Worm (Caenorhabditis elegans) whole organism, L2 larva: ENCODE measurements around the gene pcp-1.
A peak's percentile ranks its signal among the peaks of the same experiment; 100 is the strongest.

ENCODE experiments used
- C34F6.9 ChIP-seq: fragments of 150-350 bp; optimal IDR thresholded peaks from 2 replicates; lab custom pipeline; 2014; ENCODE audit warnings: missing biosample characterization, missing genetic modification characterization
- F13H6.1 ChIP-seq: sonication (generic microtip); optimal IDR thresholded peaks from 2 replicates; lab custom pipeline; 2016; ENCODE audit warnings: missing genetic modification characterization, missing compliant biosample characterization
- R02D3.7 ChIP-seq: fragments of 150-350 bp; optimal IDR thresholded peaks from 2 replicates; lab custom pipeline; 2014; ENCODE audit warnings: missing biosample characterization, missing genetic modification characterization
- Y55F3AM.14 ChIP-seq: fragments of 200-800 bp; sonication (Bioruptor generic); optimal IDR thresholded peaks from 2 replicates; lab custom pipeline; 2018; ENCODE audit warnings: mild to moderate bottlenecking, missing genetic modification characterization, missing compliant biosample characterization
- ZK546.5 ChIP-seq: sonication (generic microtip); optimal IDR thresholded peaks from 2 replicates; lab custom pipeline; 2017; ENCODE audit warnings: missing biosample characterization, missing genetic modification characterization
- alr-1 ChIP-seq: fragments of 150-350 bp; optimal IDR thresholded peaks from 2 replicates; lab custom pipeline; 2014; ENCODE audit warnings: missing biosample characterization, missing genetic modification characterization
- ceh-16 ChIP-seq: fragments of 150-350 bp; optimal IDR thresholded peaks from 2 replicates; lab custom pipeline; 2014; ENCODE audit warnings: missing biosample characterization, missing genetic modification characterization
- dmd-4 ChIP-seq: sonication (generic microtip); optimal IDR thresholded peaks from 2 replicates; lab custom pipeline; 2017; ENCODE audit warnings: missing biosample characterization, missing genetic modification characterization
- elt-3 ChIP-seq: sonication (generic microtip); optimal IDR thresholded peaks from 2 replicates; lab custom pipeline; 2017; ENCODE audit warnings: missing biosample characterization, missing genetic modification characterization
- fos-1 ChIP-seq: fragments of 150-350 bp; optimal IDR thresholded peaks from 2 replicates; lab custom pipeline; 2014; ENCODE audit warnings: missing biosample characterization, missing genetic modification characterization
- lin-13 ChIP-seq: fragments of 150-350 bp; optimal IDR thresholded peaks from 2 replicates; lab custom pipeline; 2014; ENCODE audit warnings: missing biosample characterization, missing genetic modification reagents, missing genetic modification characterization
- lsy-2 ChIP-seq, 2 experiments: fragments of 150-350 bp in 1 of 2; sonication (generic microtip) in 1 of 2; optimal IDR thresholded peaks; 2 replicates each; lab custom pipeline; 2014 to 2017; ENCODE audit warnings: missing biosample characterization in 2 of 2, missing genetic modification characterization in 2 of 2
- mab-5 ChIP-seq: fragments of 150-350 bp; optimal IDR thresholded peaks from 2 replicates; lab custom pipeline; 2014; ENCODE audit warnings: missing biosample characterization, missing genetic modification characterization
- mbf-1 ChIP-seq: sonication (generic microtip); optimal IDR thresholded peaks from 2 replicates; lab custom pipeline; 2017; ENCODE audit warnings: missing biosample characterization, missing genetic modification characterization
- nhr-10 ChIP-seq: sonication (generic microtip); optimal IDR thresholded peaks from 2 replicates; lab custom pipeline; 2017; ENCODE audit warnings: missing biosample characterization, missing genetic modification characterization
- nhr-11 ChIP-seq: fragments of 150-350 bp; optimal IDR thresholded peaks from 2 replicates; lab custom pipeline; 2014; ENCODE audit warnings: missing biosample characterization, missing genetic modification characterization
- nhr-12 ChIP-seq: fragments of 150-350 bp; optimal IDR thresholded peaks from 2 replicates; lab custom pipeline; 2014; ENCODE audit warnings: missing biosample characterization, missing genetic modification characterization
- nhr-129 ChIP-seq: fragments of 150-350 bp; optimal IDR thresholded peaks from 2 replicates; lab custom pipeline; 2014; ENCODE audit warnings: missing biosample characterization, missing genetic modification characterization
- nhr-21 ChIP-seq: fragments of 150-350 bp; optimal IDR thresholded peaks from 2 replicates; lab custom pipeline; 2014; ENCODE audit warnings: missing biosample characterization, missing genetic modification characterization
- nhr-23 ChIP-seq: fragments of 150-350 bp; optimal IDR thresholded peaks from 2 replicates; lab custom pipeline; 2014; ENCODE audit warnings: missing biosample characterization, missing genetic modification reagents, missing genetic modification characterization
- nhr-237 ChIP-seq: fragments of 150-350 bp; optimal IDR thresholded peaks from 2 replicates; lab custom pipeline; 2014; ENCODE audit warnings: missing biosample characterization, missing genetic modification characterization
- nhr-25 ChIP-seq: fragments of 150-350 bp; sonication (generic microtip); optimal IDR thresholded peaks from 3 replicates; lab custom pipeline; 2014; ENCODE audit warnings: missing biosample characterization, missing genetic modification characterization
- nhr-6 ChIP-seq: fragments of 150-350 bp; optimal IDR thresholded peaks from 2 replicates; lab custom pipeline; 2014; ENCODE audit warnings: missing biosample characterization, missing genetic modification characterization
- nhr-77 ChIP-seq: fragments of 150-350 bp; optimal IDR thresholded peaks from 2 replicates; lab custom pipeline; 2014; ENCODE audit warnings: missing biosample characterization, missing genetic modification characterization
- sem-4 ChIP-seq: fragments of 150-350 bp; optimal IDR thresholded peaks from 2 replicates; lab custom pipeline; 2014; ENCODE audit warnings: missing biosample characterization, missing genetic modification reagents, missing genetic modification characterization
- sma-3 ChIP-seq: sonication (generic microtip); optimal IDR thresholded peaks from 2 replicates; lab custom pipeline; 2016; ENCODE audit warnings: missing genetic modification reagents, missing genetic modification characterization, missing compliant biosample characterization
- snpc-4 ChIP-seq: fragments of 150-350 bp; optimal IDR thresholded peaks from 2 replicates; lab custom pipeline; 2014; ENCODE audit warnings: missing biosample characterization, missing genetic modification characterization
- unc-55 ChIP-seq: fragments of 150-350 bp; sonication (generic microtip); optimal IDR thresholded peaks from 3 replicates; lab custom pipeline; 2014; ENCODE audit warnings: missing biosample characterization, missing genetic modification reagents, missing genetic modification characterization
- unc-62 ChIP-seq: fragments of 150-350 bp; optimal IDR thresholded peaks from 2 replicates; lab custom pipeline; 2014; ENCODE audit warnings: missing biosample characterization, missing genetic modification reagents, missing genetic modification characterization
- zag-1 ChIP-seq: fragments of 150-350 bp; optimal IDR thresholded peaks from 2 replicates; lab custom pipeline; 2014; ENCODE audit warnings: missing biosample characterization, missing genetic modification characterization
- ztf-4 ChIP-seq: fragments of 150-350 bp; optimal IDR thresholded peaks from 2 replicates; lab custom pipeline; 2014; ENCODE audit warnings: missing biosample characterization, missing genetic modification characterization

pcp-1 gene

DNA sequence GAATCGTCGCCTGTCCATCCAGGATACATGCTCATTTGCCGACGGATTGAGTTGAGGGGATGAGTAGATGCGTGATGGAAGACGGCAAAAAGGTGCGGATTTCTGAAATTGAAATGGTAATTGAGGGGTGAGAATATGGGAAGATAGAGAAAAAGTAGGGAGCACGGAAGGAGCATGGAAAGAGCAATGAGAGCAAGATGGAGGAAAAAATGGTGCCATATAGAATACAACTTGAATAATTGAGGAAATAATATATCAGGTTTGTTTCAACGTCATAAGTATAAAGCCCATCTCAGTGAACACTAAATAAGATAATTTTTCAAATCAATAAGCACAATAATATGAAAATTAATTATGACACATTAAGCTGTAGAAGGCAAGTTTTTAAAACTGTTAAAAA, 24.7 kb downstream of the pcp-1 start, which contains the start of gene mab-5:
mab-5 (minus strand) TSS at position 101 of the 400 bp plus-strand sequence.
- TF ChIP-seq Y55F3AM.14 (GFP tag; lab: Kevin White, UChicago) (no peak), ZK546.5 (no peak), lin-13 (GFP tag; lab: Kevin White, UChicago) (no peak), zag-1 (no peak), nhr-10 (tag; lab: Kevin White, UChicago) (no peak), nhr-237 (tag; lab: Kevin White, UChicago) (no peak), R02D3.7 (tag; lab: Kevin White, UChicago) (no peak), ztf-4 (no peak), dmd-4 (no peak), nhr-77 (tag; lab: Kevin White, UChicago) (no peak), alr-1 (no peak), nhr-23 (tag; lab: Kevin White, UChicago) (no peak), snpc-4 (tag; lab: Kevin White, UChicago) (no peak), nhr-129 (tag; lab: Kevin White, UChicago) (no peak), nhr-11 (no peak)

ce11 chrIII:7784201-7784600, 25.5 kb downstream of the pcp-1 start:
- no peak for TF ChIP-seq sma-3 (GFP tag; lab: Kevin White, UChicago)
- TF ChIP-seq unc-55 (GFP tag; lab: Kevin White, UChicago): no peak
- TF ChIP-seq unc-62 (GFP tag; lab: Kevin White, UChicago): no peak
- peak in 1 of 2 experiments; percentile 68 for TF ChIP-seq lsy-2 (tag; optimal IDR thresholded peaks at IDR 0.05; lab: Kevin White, UChicago)
- TF ChIP-seq F13H6.1: peak; percentile 9
- peak; percentile 54 for TF ChIP-seq sem-4 (tag; lab: Kevin White, UChicago)
- TF ChIP-seq nhr-6 (tag; lab: Kevin White, UChicago): no peak
- TF ChIP-seq C34F6.9 (tag; lab: Kevin White, UChicago): peak; percentile 6
- peak; percentile 98 for TF ChIP-seq mab-5
- peak; percentile 9 for TF ChIP-seq nhr-25 (tag; lab: Kevin White, UChicago)
- TF ChIP-seq ZK546.5: no peak
- TF ChIP-seq, all 48 proteins: peak for 6

ce11 chrIII:7788410-7788809, 29.7 kb downstream of the pcp-1 start:
- TF ChIP-seq mab-5 (peak; percentile 64), fos-1 (tag; lab: Kevin White, UChicago) (no peak)
- TF ChIP-seq, all 48 proteins: peak for 1

- TF ChIP-seq nhr-129 (tag; lab: Kevin White, UChicago) (peak; percentile 6), unc-62 (GFP tag; lab: Kevin White, UChicago) (no peak), elt-3 (tag; lab: Kevin White, UChicago) (no peak), F13H6.1 (peak; percentile 22), mab-5 (peak; percentile 74), unc-55 (GFP tag; lab: Kevin White, UChicago) (peak; percentile 42), lsy-2 (tag; optimal IDR thresholded peaks at IDR 0.05; lab: Kevin White, UChicago) (peak in 1 of 2 experiments; percentile 82), sma-3 (GFP tag; lab: Kevin White, UChicago) (no peak), sem-4 (tag; lab: Kevin White, UChicago) (no peak)
Measured at ce11 chrIII:7790522-7790921, 31.8 kb downstream of the pcp-1 start.

ce11 chrIII:7792209-7792608, 33.5 kb downstream of the pcp-1 start:
- TF ChIP-seq lsy-2 (tag; optimal IDR thresholded peaks at IDR 0.05; lab: Kevin White, UChicago) (peak in 1 of 2 experiments; percentile 76), nhr-21 (tag; lab: Kevin White, UChicago) (no peak), mbf-1 (tag; lab: Kevin White, UChicago) (no peak), ceh-16 (tag; lab: Kevin White, UChicago) (no peak)

DNA sequence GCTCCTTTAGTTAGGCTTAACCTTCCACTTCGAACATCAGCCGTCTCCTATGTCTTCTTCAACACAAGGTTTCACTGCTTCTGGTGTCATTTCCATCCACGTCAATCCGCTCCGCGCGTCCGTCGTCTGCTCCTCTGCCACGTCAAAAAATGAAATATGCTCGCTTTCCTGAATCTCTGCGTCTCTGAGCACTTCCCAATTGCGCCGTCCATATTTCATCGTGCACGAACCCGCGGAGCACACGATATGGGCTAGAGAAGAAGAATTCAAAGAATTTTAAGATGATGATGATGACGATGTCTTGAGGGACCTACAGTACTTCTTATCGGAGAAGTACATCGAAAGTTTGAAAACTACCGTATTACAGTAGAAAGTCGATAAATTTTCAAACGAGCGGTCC, 34.3 kb downstream of the pcp-1 start:
- TF ChIP-seq mab-5 (peak; percentile 71), lsy-2 (tag; optimal IDR thresholded peaks at IDR 0.05; lab: Kevin White, UChicago) (peak in 1 of 2 experiments; percentile 21), nhr-12 (tag; lab: Kevin White, UChicago) (no peak), unc-62 (GFP tag; lab: Kevin White, UChicago) (peak; percentile 10)

DNA sequence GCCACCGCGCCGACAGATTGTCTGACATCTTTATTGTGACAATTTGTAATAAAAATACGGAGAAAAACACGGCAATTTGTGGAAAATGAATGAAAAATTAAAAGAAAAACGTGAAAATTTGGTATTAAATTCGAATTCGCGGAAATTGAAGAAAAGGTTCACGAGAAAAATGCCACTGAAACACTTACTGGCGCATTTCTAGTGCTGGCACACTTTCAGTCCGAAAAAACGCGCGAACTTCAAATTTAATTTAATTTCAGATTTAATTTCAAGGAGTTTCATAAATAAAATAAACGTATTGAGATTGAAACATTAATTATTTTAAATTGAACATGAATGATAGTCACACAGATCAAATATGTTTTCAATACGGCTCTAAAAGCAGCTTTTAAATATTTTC, 36.6 kb downstream of the pcp-1 start, which contains the start of gene cyk-7:
cyk-7 (minus strand) TSS at position 99 of the 400 bp plus-strand sequence.
- no peak for TF ChIP-seq sem-4 (tag; lab: Kevin White, UChicago)
- peak in 1 of 2 experiments; percentile 37 for TF ChIP-seq lsy-2 (tag; optimal IDR thresholded peaks at IDR 0.05; lab: Kevin White, UChicago)
- TF ChIP-seq snpc-4 (tag; lab: Kevin White, UChicago): no peak
- no peak for TF ChIP-seq C34F6.9 (tag; lab: Kevin White, UChicago)
- TF ChIP-seq, all 48 proteins: peak for 1
